Worm (Caenorhabditis elegans) whole organism, L4 larva: ENCODE results near the gene mdt-11.

Experiments
- T26A8.4 ChIP-seq: fragments of 200-800 bp; sonication (Bioruptor generic); IDR thresholded peaks from 2 replicates; pipeline ENCODE4 v1.3.6; 2022; ENCODE audit warnings: missing genetic modification characterization, missing compliant biosample characterization
- ZK337.2 ChIP-seq: fragments of 200-800 bp; sonication (Bioruptor generic); IDR thresholded peaks from 2 replicates; pipeline ENCODE4 v1.3.6; 2022; ENCODE audit warnings: missing genetic modification reagents, missing genetic modification characterization, missing compliant biosample characterization
- ceh-28 ChIP-seq: fragments of 150-350 bp; optimal IDR thresholded peaks from 2 replicates; lab custom pipeline; 2014; ENCODE audit warnings: missing biosample characterization, missing genetic modification reagents, missing genetic modification characterization
- daf-8 ChIP-seq: fragments of 200-800 bp; sonication (Bioruptor generic); IDR thresholded peaks from 2 replicates; pipeline ENCODE4 v1.3.6; 2022; ENCODE audit warnings: missing genetic modification characterization, missing compliant biosample characterization
- egl-27 ChIP-seq: sonication (generic microtip); optimal IDR thresholded peaks from 3 replicates; lab custom pipeline; 2017; ENCODE audit warnings: missing biosample characterization, missing genetic modification reagents, missing genetic modification characterization
- lin-15B ChIP-seq: fragments of 150-350 bp; sonication (generic microtip); optimal IDR thresholded peaks from 3 replicates; lab custom pipeline; 2014; ENCODE audit warnings: missing biosample characterization, missing genetic modification characterization
- mep-1 ChIP-seq: fragments of 150-350 bp; sonication (generic microtip); optimal IDR thresholded peaks from 3 replicates; lab custom pipeline; 2014; ENCODE audit warnings: missing biosample characterization, missing genetic modification characterization
- nhr-111 ChIP-seq: fragments of 200-800 bp; sonication (Bioruptor generic); optimal IDR thresholded peaks from 2 replicates; lab custom pipeline; 2018; ENCODE audit warnings: mild to moderate bottlenecking, missing genetic modification characterization, missing compliant biosample characterization
- nhr-6 ChIP-seq: fragments of 150-350 bp; optimal IDR thresholded peaks from 2 replicates; lab custom pipeline; 2014; ENCODE audit warnings: missing biosample characterization, missing genetic modification characterization
- nhr-76 ChIP-seq: fragments of 150-350 bp; optimal IDR thresholded peaks from 2 replicates; lab custom pipeline; 2014; ENCODE audit warnings: missing biosample characterization, missing genetic modification characterization
- nhr-77 ChIP-seq: fragments of 150-350 bp; optimal IDR thresholded peaks from 2 replicates; lab custom pipeline; 2014; ENCODE audit warnings: missing biosample characterization, missing genetic modification characterization
- skn-1 ChIP-seq: fragments of 150-350 bp; optimal IDR thresholded peaks from 2 replicates; lab custom pipeline; 2014; ENCODE audit warnings: missing biosample characterization, missing genetic modification characterization
- ztf-11 ChIP-seq: fragments of 150-350 bp; optimal IDR thresholded peaks from 2 replicates; lab custom pipeline; 2014; ENCODE audit warnings: missing biosample characterization, missing genetic modification characterization

ce11 chrIII:5004621-5005020 is 16.4 kb upstream of the mdt-11 start, which contains the start of gene R144.6:
- no peak for TF ChIP-seq daf-8 (GFP tag; lab: Robert Waterston, UW)
- no peak for TF ChIP-seq nhr-77 (tag; lab: Kevin White, UChicago)
- no peak for TF ChIP-seq nhr-6 (tag; lab: Kevin White, UChicago)
- TF ChIP-seq egl-27 (tag; lab: Kevin White, UChicago) = no peak
- no peak for TF ChIP-seq mep-1 (tag; lab: Kevin White, UChicago)
- TF ChIP-seq ceh-28 (tag; lab: Kevin White, UChicago) = no peak
- TF ChIP-seq T26A8.4 (GFP tag; lab: Robert Waterston, UW) = no peak
- no peak for TF ChIP-seq lin-15B
- no peak for TF ChIP-seq nhr-111
- no peak for TF ChIP-seq ZK337.2 (GFP tag; lab: Robert Waterston, UW)
- TF ChIP-seq nhr-76 (tag; lab: Kevin White, UChicago) = no peak
- no peak for TF ChIP-seq skn-1 (tag; lab: Kevin White, UChicago)
- no peak for TF ChIP-seq ztf-11 (tag; lab: Kevin White, UChicago)
